Worm (Caenorhabditis elegans): ENCODE data around the gene Y66D12A.30.

The Y66D12A.30 gene

DNA sequence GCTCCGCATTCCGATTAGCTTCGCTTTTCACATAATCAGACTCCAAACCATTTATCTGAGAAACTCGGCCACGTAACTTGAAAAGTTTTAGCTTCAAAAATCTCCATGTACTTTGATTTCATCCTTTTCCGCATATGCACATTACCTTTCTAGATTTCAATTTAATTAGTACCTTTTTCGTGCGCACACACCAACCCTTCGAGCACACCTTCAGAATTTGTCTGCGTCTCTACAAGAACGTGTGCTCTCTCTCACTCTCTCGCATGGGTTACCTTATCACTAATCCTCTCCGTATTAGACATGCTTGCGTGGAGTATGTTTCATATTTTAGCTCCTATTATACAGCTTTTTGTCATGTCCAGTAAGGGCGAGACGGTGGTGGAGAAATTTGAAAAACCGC is at the start of gene Y66D12A.30:
Y66D12A.30 (plus strand) TSS at position 301 of the 400 bp plus-strand sequence.
- no peak for TF ChIP-seq mab-5 (tag; optimal IDR thresholded peaks at IDR 0.05)
- TF ChIP-seq unc-55 (GFP tag; optimal IDR thresholded peaks at IDR 0.05), result no peak
- TF ChIP-seq alr-1 (tag; optimal IDR thresholded peaks at IDR 0.05), result no peak
- TF ChIP-seq elt-3 (tag; optimal IDR thresholded peaks at IDR 0.05), result no peak
- no peak for TF ChIP-seq sma-9 (GFP tag; optimal IDR thresholded peaks at IDR 0.05)
- TF ChIP-seq sma-9 (tag; optimal IDR thresholded peaks at IDR 0.05), result no peak
- no peak for TF ChIP-seq nhr-129 (tag; optimal IDR thresholded peaks at IDR 0.05)
- no peak for TF ChIP-seq Y55F3AM.14 (GFP tag; optimal IDR thresholded peaks at IDR 0.05)
- no peak for TF ChIP-seq ama-1 (optimal IDR thresholded peaks at IDR 0.05)
- no peak for TF ChIP-seq zag-1 (tag; optimal IDR thresholded peaks at IDR 0.05)

ce11 chrIII:11560504-11561202 is 49.0 kb upstream of the Y66D12A.30 start, which contains the start of gene ztf-29:
TSS of gene ztf-29 (plus strand) at chrIII:11561152.
- TF ChIP-seq alr-1 (tag; optimal IDR thresholded peaks at IDR 0.05), result no peak
- no peak for TF ChIP-seq snpc-4 (tag; optimal IDR thresholded peaks at IDR 0.05)
- no peak for TF ChIP-seq skn-1 (tag; optimal IDR thresholded peaks at IDR 0.05)

DNA sequence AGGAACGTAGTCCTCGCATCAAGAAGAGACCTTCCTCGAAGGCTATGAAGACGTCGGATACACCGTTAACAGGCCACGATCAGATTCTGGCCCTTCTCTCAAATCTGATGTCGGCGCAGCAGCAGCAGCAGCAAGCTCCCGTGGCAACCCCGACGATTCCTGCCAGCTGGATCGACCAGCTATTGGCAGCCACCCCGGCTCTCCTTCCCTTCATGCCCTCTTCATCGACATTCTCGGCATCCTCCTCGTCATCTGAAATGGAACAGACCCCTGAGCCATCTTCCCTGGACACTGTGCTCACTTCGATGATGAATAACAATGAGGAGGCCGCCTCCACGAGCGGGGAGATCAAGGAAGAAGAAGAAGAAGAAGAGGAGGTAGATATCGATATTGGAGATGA is 48.1 kb upstream of the Y66D12A.30 start:
- TF ChIP-seq fos-1 (tag; optimal IDR thresholded peaks at IDR 0.05) (no peak), ztf-11 (tag; optimal IDR thresholded peaks at IDR 0.05) (no peak), lin-39 (tag; optimal IDR thresholded peaks at IDR 0.05) (no peak), nhr-25 (tag; optimal IDR thresholded peaks at IDR 0.05) (no peak), crh-2 (tag; optimal IDR thresholded peaks at IDR 0.05) (no peak), nhr-11 (tag; optimal IDR thresholded peaks at IDR 0.05) (no peak), elt-3 (tag; optimal IDR thresholded peaks at IDR 0.05) (no peak), ztf-4 (tag; optimal IDR thresholded peaks at IDR 0.05) (no peak), nhr-21 (tag; optimal IDR thresholded peaks at IDR 0.05) (no peak), nhr-12 (tag; optimal IDR thresholded peaks at IDR 0.05) (no peak), elt-1 (tag; optimal IDR thresholded peaks at IDR 0.05) (no peak), nhr-77 (tag; optimal IDR thresholded peaks at IDR 0.05) (no peak), egl-27 (tag; optimal IDR thresholded peaks at IDR 0.05) (no peak), nhr-129 (tag; optimal IDR thresholded peaks at IDR 0.05) (no peak)

ce11 chrIII:11563417-11563949 is 46.2 kb upstream of the Y66D12A.30 start, which contains the start of gene Y66D12A.11:
TSS of gene Y66D12A.11 (plus strand) at chrIII:11563467.
- TF ChIP-seq lsy-2 (tag; optimal IDR thresholded peaks at IDR 0.05), result no peak
- no peak for TF ChIP-seq mab-5 (tag; optimal IDR thresholded peaks at IDR 0.05)
- no peak for TF ChIP-seq gmeb-1 (tag; optimal IDR thresholded peaks at IDR 0.05)
- TF ChIP-seq ztf-1 (GFP tag; conservative IDR thresholded peaks at IDR 0.05), result no peak
- TF ChIP-seq nhr-23 (tag; optimal IDR thresholded peaks at IDR 0.05), result no peak
- TF ChIP-seq nhr-6 (tag; optimal IDR thresholded peaks at IDR 0.05), result no peak
- no peak for TF ChIP-seq ceh-82 (tag; optimal IDR thresholded peaks at IDR 0.05)
- TF ChIP-seq alr-1 (tag; optimal IDR thresholded peaks at IDR 0.05), result no peak
- TF ChIP-seq blmp-1 (tag; optimal IDR thresholded peaks at IDR 0.05; ENCODE audit: insufficient read depth), result no peak
- no peak for TF ChIP-seq sma-3 (GFP tag; optimal IDR thresholded peaks at IDR 0.05)
- TF ChIP-seq F13H6.1 (tag; optimal IDR thresholded peaks at IDR 0.05), result no peak
- TF ChIP-seq ceh-16 (tag; optimal IDR thresholded peaks at IDR 0.05), result no peak

DNA sequence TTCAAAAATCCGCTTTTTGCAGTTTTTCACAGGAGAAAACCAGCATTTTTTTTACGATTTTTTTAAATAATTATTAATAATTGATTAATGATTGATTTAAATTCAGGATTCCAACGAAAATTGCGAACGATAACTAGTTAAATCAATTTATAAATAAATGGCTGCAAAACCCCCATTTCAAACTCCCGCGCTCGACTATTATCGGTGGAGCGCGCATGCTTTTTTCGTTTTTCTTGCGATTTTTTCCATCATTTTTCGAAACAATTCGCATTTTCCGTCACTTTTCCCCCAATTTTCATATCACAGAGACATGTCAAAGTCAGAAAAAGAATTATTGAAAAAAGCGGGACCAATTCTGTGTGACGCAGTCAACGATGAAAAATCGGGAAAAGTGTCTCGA is 44.1 kb upstream of the Y66D12A.30 start, which contains the start of gene Y66D12A.10:
Y66D12A.10 (plus strand) TSS at position 273 of the 400 bp plus-strand sequence.
- no peak for TF ChIP-seq Y55F3AM.14 (GFP tag; optimal IDR thresholded peaks at IDR 0.05)
- TF ChIP-seq lin-13 (GFP tag; optimal IDR thresholded peaks at IDR 0.05), result peak; percentile 22
- TF ChIP-seq sem-4 (tag; optimal IDR thresholded peaks at IDR 0.05), result no peak
- no peak for TF ChIP-seq sma-9 (GFP tag; optimal IDR thresholded peaks at IDR 0.05)
- no peak for TF ChIP-seq sma-9 (tag; optimal IDR thresholded peaks at IDR 0.05)
- no peak for TF ChIP-seq ceh-16 (tag; optimal IDR thresholded peaks at IDR 0.05)
- TF ChIP-seq snpc-4 (tag; optimal IDR thresholded peaks at IDR 0.05), result no peak
- peak; percentile 52 for TF ChIP-seq C34F6.9 (tag; optimal IDR thresholded peaks at IDR 0.05)
- TF ChIP-seq aly-2 (tag; optimal IDR thresholded peaks at IDR 0.05), result no peak
- TF ChIP-seq mdl-1 (tag; optimal IDR thresholded peaks at IDR 0.05), result no peak
- no peak for TF ChIP-seq R02D3.7 (tag; optimal IDR thresholded peaks at IDR 0.05)
- TF ChIP-seq elt-3 (tag; optimal IDR thresholded peaks at IDR 0.05), result no peak
- peak; percentile 96 for TF ChIP-seq gmeb-1 (tag; optimal IDR thresholded peaks at IDR 0.05)
- TF ChIP-seq nhr-237 (tag; optimal IDR thresholded peaks at IDR 0.05), result no peak
- no peak for TF ChIP-seq nhr-77 (tag; optimal IDR thresholded peaks at IDR 0.05)
- TF ChIP-seq zag-1 (tag; optimal IDR thresholded peaks at IDR 0.05), result no peak
- no peak for TF ChIP-seq egl-27 (tag; optimal IDR thresholded peaks at IDR 0.05)
- no peak for TF ChIP-seq nhr-23 (tag; optimal IDR thresholded peaks at IDR 0.05)
- TF ChIP-seq nhr-21 (tag; optimal IDR thresholded peaks at IDR 0.05), result no peak
- TF ChIP-seq alr-1 (tag; optimal IDR thresholded peaks at IDR 0.05), result no peak
- no peak for TF ChIP-seq skn-1 (tag; optimal IDR thresholded peaks at IDR 0.05)
- TF ChIP-seq unc-39 (tag; optimal IDR thresholded peaks at IDR 0.05), result no peak
- TF ChIP-seq fos-1 (tag; optimal IDR thresholded peaks at IDR 0.05), result no peak
- peak; percentile 62 for TF ChIP-seq unc-55 (GFP tag; optimal IDR thresholded peaks at IDR 0.05)
- no peak for TF ChIP-seq sma-3 (GFP tag; optimal IDR thresholded peaks at IDR 0.05)
- no peak for TF ChIP-seq ztf-4 (tag; optimal IDR thresholded peaks at IDR 0.05)
- TF ChIP-seq lsy-2 (tag; optimal IDR thresholded peaks at IDR 0.05), result peak in 1 of 2 experiments; percentile 54
- TF ChIP-seq ceh-82 (tag; optimal IDR thresholded peaks at IDR 0.05), result no peak
- TF ChIP-seq nhr-129 (tag; optimal IDR thresholded peaks at IDR 0.05), result peak; percentile 34
